In genomic region chr3L:15695195-15695594, dm6 we compare ENCODE assay signal across 3 fruit fly cellular contexts.
TF ChIP-seq lines count a peak whose summit lies in the region.

No protein-coding gene starts in this region.

- TF ChIP-seq CTCF in whole organism, embryonic (GFP tag; optimal IDR thresholded peaks at IDR 0.05; lab: Kevin White, UChicago), result no peak

TF ChIP-seq in whole organism, embryonic, 481 proteins besides CTCF, POLR2A, EP300 and RAD21:
- TF ChIP-seq Hr3 (GFP tag; optimal IDR thresholded peaks at IDR 0.05; lab: Kevin White, UChicago), result no peak
- peak; percentile 54; the same call in 1 of the 2 replicates for TF ChIP-seq vvl (GFP tag; IDR thresholded peaks at IDR 0.05; lab: Robert Waterston, UW)
- peak; percentile 37 for TF ChIP-seq sens (GFP tag; lab: Kevin White, UChicago)
- TF ChIP-seq CG12769 (tag; optimal IDR thresholded peaks at IDR 0.05; lab: Kevin White, UChicago), result peak; percentile 71
- TF ChIP-seq CG9817 (tag; optimal IDR thresholded peaks at IDR 0.05; lab: Kevin White, UChicago), result no peak
- no peak for TF ChIP-seq fd3F (GFP tag; optimal IDR thresholded peaks at IDR 0.05; lab: Kevin White, UChicago)
- 0 out of 3 replicates have a peak, but pooled peaks have one; percentile 42 for TF ChIP-seq otp (GFP tag; IDR thresholded peaks at IDR 0.05; lab: Robert Waterston, UW)
- TF ChIP-seq p53 (GFP tag; optimal IDR thresholded peaks at IDR 0.05; lab: Kevin White, UChicago), result no peak
- TF ChIP-seq Awh (GFP tag; IDR thresholded peaks at IDR 0.05; lab: Robert Waterston, UW), result peak; percentile 95
- TF ChIP-seq abd-A (tag; optimal IDR thresholded peaks at IDR 0.05; lab: Kevin White, UChicago), result peak; percentile 85
- TF ChIP-seq Blimp-1 (GFP tag; optimal IDR thresholded peaks at IDR 0.05; lab: Kevin White, UChicago), result peak; percentile 46
- TF ChIP-seq CG10147 (GFP tag; optimal IDR thresholded peaks at IDR 0.05; lab: Kevin White, UChicago), result no peak
- TF ChIP-seq CG8089 (GFP tag; optimal IDR thresholded peaks at IDR 0.05; lab: Kevin White, UChicago), result no peak
- TF ChIP-seq vnd (GFP tag; IDR thresholded peaks at IDR 0.05; lab: Robert Waterston, UW; ENCODE audit: partially characterized antibody), result no peak
- peak; percentile 55 for TF ChIP-seq gsb-n (tag; optimal IDR thresholded peaks at IDR 0.05; lab: Kevin White, UChicago)
- TF ChIP-seq CG4404 (GFP tag; IDR thresholded peaks at IDR 0.05; lab: Robert Waterston, UW), result no peak
- peak; percentile 80 for TF ChIP-seq oc (tag; optimal IDR thresholded peaks at IDR 0.05; lab: Kevin White, UChicago)
- peak; percentile 51 for TF ChIP-seq Vsx1 (GFP tag; optimal IDR thresholded peaks at IDR 0.05; lab: Kevin White, UChicago)
- TF ChIP-seq tna (GFP tag; IDR thresholded peaks at IDR 0.05; lab: Robert Waterston, UW; ENCODE audit: partially characterized antibody), result no peak
- TF ChIP-seq CG18764 (GFP tag; optimal IDR thresholded peaks at IDR 0.05; lab: Kevin White, UChicago), result no peak
- peak in 1 of 2 experiments; percentile 42 for TF ChIP-seq Pdp1 (GFP tag; optimal IDR thresholded peaks at IDR 0.05; lab: Kevin White, UChicago)
- TF ChIP-seq ci (GFP tag; IDR thresholded peaks at IDR 0.05; lab: Robert Waterston, UW), result 0 out of 3 replicates have a peak, but pooled peaks have one; percentile 12

TF ChIP-seq in whole organism, prepupa, 60 proteins besides CTCF, POLR2A, EP300 and RAD21:
- no peak for TF ChIP-seq CG11294 (GFP tag; IDR thresholded peaks at IDR 0.05; lab: Robert Waterston, UW)
- peak; percentile 4 for TF ChIP-seq Eip78C (GFP tag; lab: Kevin White, UChicago)
- 0 out of 2 replicates have a peak, but pooled peaks have one; percentile 15 for TF ChIP-seq CG15336 (GFP tag; IDR thresholded peaks at IDR 0.05; lab: Robert Waterston, UW)
- no peak for TF ChIP-seq CG8119 (GFP tag; IDR thresholded peaks at IDR 0.05; lab: Robert Waterston, UW)
- TF ChIP-seq Eip93F (GFP tag; optimal IDR thresholded peaks at IDR 0.05; lab: Kevin White, UChicago), result no peak
- peak; percentile 9 for TF ChIP-seq Blimp-1 (GFP tag; optimal IDR thresholded peaks at IDR 0.05; lab: Kevin White, UChicago)
- TF ChIP-seq Sox102F (GFP tag; optimal IDR thresholded peaks at IDR 0.05; lab: Kevin White, UChicago), result no peak

TF ChIP-seq in whole organism, pupa, 21 proteins besides CTCF, POLR2A, EP300 and RAD21:
- TF ChIP-seq EcR (GFP tag; optimal IDR thresholded peaks at IDR 0.05; lab: Kevin White, UChicago) (no peak), CG8301 (tag; optimal IDR thresholded peaks at IDR 0.05; lab: Kevin White, UChicago) (no peak), CG4496 (GFP tag; IDR thresholded peaks at IDR 0.05; lab: Robert Waterston, UW) (0 out of 3 replicates have a peak, but pooled peaks have one; percentile 48), D1 (tag; optimal IDR thresholded peaks at IDR 0.05; lab: Kevin White, UChicago) (no peak), CG12605 (GFP tag; IDR thresholded peaks at IDR 0.05; lab: Robert Waterston, UW) (no peak)

Comparison
In these comparisons a context has a peak if more than half of its experiments do, and no peak if none do; other contexts are left out.
1. Of the 7 proteins assayed by ChIP-seq in both whole organism, embryonic and whole organism, prepupa: peak only in whole organism, embryonic: none; only in whole organism, prepupa: none; in both: Blimp-1; in neither: 6.